Worm (Caenorhabditis elegans): Measurements from ENCODE around the gene F22F7.4.

Gene F22F7.4

DNA sequence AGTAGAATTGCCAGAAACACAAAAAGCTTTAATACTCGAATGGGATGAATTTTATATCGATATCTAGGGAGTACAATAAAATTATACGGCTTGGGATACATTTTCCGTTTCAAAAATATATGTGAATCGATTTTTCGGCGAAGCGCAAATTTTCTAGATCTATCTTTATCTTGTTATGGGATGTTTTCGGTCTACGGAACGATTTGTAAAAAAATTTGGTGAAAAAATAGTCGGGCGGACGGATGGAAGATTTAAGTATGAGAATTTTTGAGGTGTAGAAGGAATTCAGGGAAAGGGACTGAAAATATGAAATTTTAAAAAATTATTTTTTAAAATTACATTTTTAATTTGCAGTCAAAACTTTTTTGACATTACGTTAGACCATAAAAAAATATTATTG is at the start of gene F22F7.4:
F22F7.4 (minus strand) TSS at position 101 of the 400 bp plus-strand sequence.
- TF ChIP-seq nfyb-1 (GFP tag; IDR thresholded peaks at IDR 0.05), result no peak
- TF ChIP-seq nhr-120 (GFP tag; IDR thresholded peaks at IDR 0.05), result no peak
- TF ChIP-seq ceh-100 (GFP tag; IDR thresholded peaks at IDR 0.05), result no peak

DNA sequence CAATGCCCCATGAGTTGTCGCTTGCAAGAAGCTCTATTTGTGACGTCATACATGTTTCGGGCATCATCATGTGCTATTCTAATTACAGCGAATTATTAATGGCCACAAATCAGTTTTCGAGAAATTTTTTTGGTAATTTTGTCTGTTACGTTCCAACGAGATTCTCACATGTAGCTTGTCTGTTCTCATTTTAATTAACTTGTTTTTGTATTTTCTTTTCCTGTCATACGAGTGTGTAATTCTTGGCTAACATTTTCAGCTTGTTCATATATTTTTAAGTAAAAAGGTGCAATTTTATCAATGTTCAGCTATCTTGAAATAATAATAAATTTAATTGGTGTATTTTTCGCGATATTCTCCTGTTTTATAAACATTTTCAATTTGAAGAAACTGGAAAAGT is 49.4 kb upstream of the F22F7.4 start, which contains the start of gene srbc-21:
srbc-21 (plus strand) TSS at position 301 of the 400 bp plus-strand sequence.
- TF ChIP-seq Y95B8A.8 (GFP tag; IDR thresholded peaks at IDR 0.05) (no peak), nhr-90 (tag; optimal IDR thresholded peaks at IDR 0.05) (no peak), egl-44 (GFP tag; IDR thresholded peaks at IDR 0.05) (no peak), attf-5 (GFP tag; optimal IDR thresholded peaks at IDR 0.05) (no peak), ztf-6 (GFP tag; IDR thresholded peaks at IDR 0.05) (no peak), hlh-12 (tag; optimal IDR thresholded peaks at IDR 0.05) (no peak), attf-3 (GFP tag; conservative IDR thresholded peaks at IDR 0.05) (no peak), F57C9.4 (tag; optimal IDR thresholded peaks at IDR 0.05) (no peak), lin-35 (GFP tag; optimal IDR thresholded peaks at IDR 0.05) (no peak), Y79H2A.3 (GFP tag; conservative IDR thresholded peaks at IDR 0.05) (no peak), dpl-1 (GFP tag; optimal IDR thresholded peaks at IDR 0.05) (no peak), hlh-26 (GFP tag; conservative IDR thresholded peaks at IDR 0.05) (no peak), snpc-4 (GFP tag; optimal IDR thresholded peaks at IDR 0.05) (no peak), snpc-4 (tag; optimal IDR thresholded peaks at IDR 0.05) (no peak), Y56A3A.18 (GFP tag; IDR thresholded peaks at IDR 0.05) (no peak), lin-40 (tag; optimal IDR thresholded peaks at IDR 0.05) (no peak), T07F8.4 (tag; optimal IDR thresholded peaks at IDR 0.05) (no peak)

DNA sequence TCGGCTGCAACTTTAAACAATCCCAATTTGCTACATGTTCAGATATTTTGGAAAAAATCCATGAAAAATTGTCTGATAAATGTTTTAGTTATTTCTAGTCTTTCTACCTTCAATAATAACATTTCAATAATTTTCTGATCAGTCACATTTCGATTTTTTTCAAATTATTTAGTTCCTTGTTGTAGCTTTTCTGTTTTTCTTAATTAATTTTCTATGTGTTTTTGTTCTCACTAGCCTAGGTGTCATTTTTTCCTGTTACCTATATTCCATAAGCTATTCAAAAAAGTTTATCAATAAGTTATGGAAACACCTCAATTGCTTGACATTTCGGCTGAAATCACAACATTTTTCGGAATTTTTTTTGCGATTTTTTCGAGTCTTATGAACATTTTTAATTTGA is 47.4 kb upstream of the F22F7.4 start, which contains the start of gene srbc-23:
srbc-23 (plus strand) TSS at position 301 of the 400 bp plus-strand sequence.
- TF ChIP-seq xnd-1 (tag; optimal IDR thresholded peaks at IDR 0.05), result no peak
- no peak for TF ChIP-seq rcor-1 (GFP tag; IDR thresholded peaks at IDR 0.05)
- TF ChIP-seq F57C9.4 (tag; optimal IDR thresholded peaks at IDR 0.05), result no peak
- TF ChIP-seq rpc-1 (optimal IDR thresholded peaks at IDR 0.05), result no peak
- TF ChIP-seq rpc-1 (tag; optimal IDR thresholded peaks at IDR 0.05), result no peak
- TF ChIP-seq attf-3 (GFP tag; conservative IDR thresholded peaks at IDR 0.05), result no peak
- no peak for TF ChIP-seq lin-26 (GFP tag; IDR thresholded peaks at IDR 0.05)
- TF ChIP-seq atf-7 (tag; optimal IDR thresholded peaks at IDR 0.05), result no peak
- TF ChIP-seq ceh-40 (GFP tag; IDR thresholded peaks at IDR 0.05), result no peak
- TF ChIP-seq fkh-3 (tag; optimal IDR thresholded peaks at IDR 0.05), result no peak

DNA sequence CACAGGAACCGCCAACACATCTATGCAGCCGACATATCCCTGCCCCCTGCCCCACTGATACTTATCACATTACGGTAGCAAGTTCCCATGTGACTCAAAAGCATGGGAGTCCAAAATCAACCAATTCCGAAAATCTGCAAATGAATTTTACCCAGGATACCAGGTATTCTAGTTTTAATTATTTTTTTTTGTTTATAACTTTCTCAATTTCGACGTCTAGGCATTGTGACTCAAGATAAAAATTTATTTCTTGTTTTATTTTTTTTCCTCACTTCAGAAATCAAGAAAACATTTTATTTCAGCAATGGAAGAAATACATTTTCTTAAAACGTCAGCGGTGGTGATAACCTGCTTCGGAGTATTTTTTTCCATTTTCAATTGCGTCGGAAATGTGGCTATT is 45.6 kb upstream of the F22F7.4 start, which contains the start of gene srbc-24:
srbc-24 (plus strand) TSS at position 301 of the 400 bp plus-strand sequence.
- TF ChIP-seq akir-1 (GFP tag; optimal IDR thresholded peaks at IDR 0.05) (no peak), Y95B8A.8 (GFP tag; IDR thresholded peaks at IDR 0.05) (no peak), hlh-26 (GFP tag; conservative IDR thresholded peaks at IDR 0.05) (no peak), rcor-1 (GFP tag; IDR thresholded peaks at IDR 0.05) (no peak), ceh-91 (GFP tag; IDR thresholded peaks at IDR 0.05) (no peak), F39B2.1 (GFP tag; IDR thresholded peaks at IDR 0.05) (no peak), ztf-6 (GFP tag; IDR thresholded peaks at IDR 0.05) (no peak), snpc-4 (GFP tag; optimal IDR thresholded peaks at IDR 0.05) (no peak), snpc-4 (tag; optimal IDR thresholded peaks at IDR 0.05) (no peak), ekl-4 (GFP tag; IDR thresholded peaks at IDR 0.05) (no peak), madf-10 (tag; optimal IDR thresholded peaks at IDR 0.05) (no peak), mes-4 (tag; optimal IDR thresholded peaks at IDR 0.05) (no peak), Y56A3A.18 (GFP tag; IDR thresholded peaks at IDR 0.05) (no peak), Y53F4B.3 (GFP tag; IDR thresholded peaks at IDR 0.05) (no peak), ccch-3 (GFP tag; optimal IDR thresholded peaks at IDR 0.05) (no peak), bed-2 (GFP tag; IDR thresholded peaks at IDR 0.05) (no peak), nhr-27 (tag; optimal IDR thresholded peaks at IDR 0.05) (no peak), unc-62 (GFP tag; optimal IDR thresholded peaks at IDR 0.05) (no peak), F10E7.11 (tag; optimal IDR thresholded peaks at IDR 0.05) (no peak), sptf-2 (GFP tag; optimal IDR thresholded peaks at IDR 0.05) (no peak)

All from whole organism, young adult.